Fruit fly (Drosophila melanogaster): ENCODE results near the gene Ctl2.
A peak's percentile ranks its signal among the peaks of the same experiment; 100 is the strongest.

Ctl2 gene

DNA sequence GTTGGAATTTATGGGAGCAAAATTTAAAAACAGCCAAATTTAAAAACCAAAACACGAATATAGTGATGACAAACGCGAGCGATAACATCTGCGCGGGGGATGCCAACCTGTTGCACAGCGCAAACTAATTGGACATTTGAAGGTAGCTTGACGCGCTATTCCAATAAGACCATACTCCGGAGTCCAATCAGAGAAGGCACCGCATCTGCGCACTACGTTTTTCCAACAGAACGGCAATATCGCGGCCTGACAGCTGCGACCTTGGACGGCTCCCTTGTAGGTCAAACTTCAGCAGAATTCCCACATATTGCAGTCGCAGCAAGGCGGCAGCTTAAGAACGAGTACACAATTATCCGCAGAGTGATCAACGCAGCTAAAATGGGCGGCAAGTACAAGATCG is 24.9 kb downstream of the Ctl2 start, which contains the start of the genes CG11882 and Pglym78 (continued):
- no peak for TF ChIP-seq jing (GFP tag; optimal IDR thresholded peaks at IDR 0.05)
- TF ChIP-seq her (GFP tag; optimal IDR thresholded peaks at IDR 0.05) = peak; percentile 63
- TF ChIP-seq CG17912 (GFP tag; optimal IDR thresholded peaks at IDR 0.05) = no peak
- no peak for TF ChIP-seq CG2889 (GFP tag; IDR thresholded peaks at IDR 0.05)
- TF ChIP-seq CG31365 (tag; optimal IDR thresholded peaks at IDR 0.05) = no peak
- TF ChIP-seq CG7963 (GFP tag; IDR thresholded peaks at IDR 0.05; ENCODE audit: partially characterized antibody) = no peak
- TF ChIP-seq Kr (GFP tag; optimal IDR thresholded peaks at IDR 0.05) = no peak
- no peak for TF ChIP-seq CG30431 (GFP tag; optimal IDR thresholded peaks at IDR 0.05)
- peak; percentile 90 for TF ChIP-seq CG3847 (GFP tag; IDR thresholded peaks at IDR 0.05)
- peak; percentile 28; the same call in 1 of the 2 replicates for TF ChIP-seq gsb (GFP tag; IDR thresholded peaks at IDR 0.05)
- peak; percentile 43 for TF ChIP-seq CG9876 (GFP tag; optimal IDR thresholded peaks at IDR 0.05)
- TF ChIP-seq CG15479 (GFP tag; optimal IDR thresholded peaks at IDR 0.05) = no peak
- TF ChIP-seq CG12299 (tag; optimal IDR thresholded peaks at IDR 0.05) = no peak
- TF ChIP-seq NK7.1 (GFP tag; optimal IDR thresholded peaks at IDR 0.05) = no peak
- TF ChIP-seq ab (GFP tag; optimal IDR thresholded peaks at IDR 0.05) = no peak
- TF ChIP-seq CG7786 (GFP tag; optimal IDR thresholded peaks at IDR 0.05) = peak; percentile 19
- peak; percentile 49 for TF ChIP-seq CG12391 (tag; optimal IDR thresholded peaks at IDR 0.05)
- TF ChIP-seq sna (GFP tag; IDR thresholded peaks at IDR 0.05; ENCODE audit: partially characterized antibody) = 0 out of 2 replicates have a peak, but pooled peaks have one; percentile 57
- no peak for TF ChIP-seq Asciz (GFP tag; optimal IDR thresholded peaks at IDR 0.05)
- peak; percentile 88 for TF ChIP-seq MESR4 (GFP tag; optimal IDR thresholded peaks at IDR 0.05)
- peak; percentile 68 for TF ChIP-seq sob (GFP tag; IDR thresholded peaks at IDR 0.05)
- TF ChIP-seq ttk (GFP tag; IDR thresholded peaks at IDR 0.05) = peak; percentile 64
- peak; percentile 12 for TF ChIP-seq kni (GFP tag; optimal IDR thresholded peaks at IDR 0.05)
- TF ChIP-seq CG17359 (tag; optimal IDR thresholded peaks at IDR 0.05) = peak; percentile 6
- no peak for TF ChIP-seq gcm2 (GFP tag; optimal IDR thresholded peaks at IDR 0.05)
- peak; percentile 68; the same call in 2 of the 3 replicates for TF ChIP-seq CG11456 (GFP tag; IDR thresholded peaks at IDR 0.05)
- TF ChIP-seq cwo (GFP tag; optimal IDR thresholded peaks at IDR 0.05) = no peak
- peak; percentile 48; the same call in 1 of the 3 replicates for TF ChIP-seq knrl (GFP tag; IDR thresholded peaks at IDR 0.05; ENCODE audit: partially characterized antibody)
- peak; percentile 60 for TF ChIP-seq exex (tag; optimal IDR thresholded peaks at IDR 0.05)
- TF ChIP-seq CG1233 (GFP tag; optimal IDR thresholded peaks at IDR 0.05) = no peak
- peak; percentile 48; the same call in 1 of the 2 replicates for TF ChIP-seq CG11247 (GFP tag; IDR thresholded peaks at IDR 0.05)
- peak; percentile 83 for TF ChIP-seq ci (GFP tag; IDR thresholded peaks at IDR 0.05)
- no peak for TF ChIP-seq tap (tag; optimal IDR thresholded peaks at IDR 0.05)
- TF ChIP-seq oc (tag; optimal IDR thresholded peaks at IDR 0.05) = no peak
- TF ChIP-seq CG7987 (GFP tag; optimal IDR thresholded peaks at IDR 0.05) = peak; percentile 75
- no peak for TF ChIP-seq tgo (GFP tag; IDR thresholded peaks at IDR 0.05)
- TF ChIP-seq ems (GFP tag; optimal IDR thresholded peaks at IDR 0.05) = no peak
- TF ChIP-seq lab (GFP tag; optimal IDR thresholded peaks at IDR 0.05) = no peak
- TF ChIP-seq CG10959 (GFP tag; IDR thresholded peaks at IDR 0.05) = no peak
- TF ChIP-seq pros (GFP tag; optimal IDR thresholded peaks at IDR 0.05) = peak; percentile 3
- no peak for TF ChIP-seq CG3838 (GFP tag; optimal IDR thresholded peaks at IDR 0.05)
- peak; percentile 51 for TF ChIP-seq al (GFP tag; IDR thresholded peaks at IDR 0.05)
- TF ChIP-seq Meics (GFP tag; optimal IDR thresholded peaks at IDR 0.05) = peak; percentile 6
- TF ChIP-seq CG13424 (tag; optimal IDR thresholded peaks at IDR 0.05) = peak; percentile 29
- peak; percentile 21 for TF ChIP-seq CG34376 (GFP tag; optimal IDR thresholded peaks at IDR 0.05)
- TF ChIP-seq Hr78 (GFP tag; optimal IDR thresholded peaks at IDR 0.05) = peak in 1 of 2 experiments; percentile 62
- TF ChIP-seq PHDP (tag; optimal IDR thresholded peaks at IDR 0.05) = no peak
- TF ChIP-seq Side (GFP tag; optimal IDR thresholded peaks at IDR 0.05) = peak; percentile 22
- no peak for TF ChIP-seq tup (GFP tag; optimal IDR thresholded peaks at IDR 0.05)
- TF ChIP-seq chif (GFP tag; optimal IDR thresholded peaks at IDR 0.05) = peak in 1 of 2 experiments; percentile 25
